Fruit fly (Drosophila melanogaster) whole organism, embryonic: Measurements from ENCODE around the gene Sidpn.

Experiments used
- Atf-2 ChIP-seq: fragments of 200-800 bp; sonication (Bioruptor generic); optimal IDR thresholded peaks from 2 replicates; lab custom pipeline; 2016; ENCODE audit warnings: missing biosample characterization, missing genetic modification characterization
- CG10565 ChIP-seq: fragments of 200-800 bp; sonication (Bioruptor generic); optimal IDR thresholded peaks from 3 replicates; lab custom pipeline; 2016; ENCODE audit warnings: missing biosample characterization, mild to moderate bottlenecking, missing genetic modification characterization
- CG11085 ChIP-seq: fragments of 200-800 bp; sonication (Bioruptor generic); IDR thresholded peaks from 2 replicates; pipeline ENCODE4 v1.3.6; 2022; ENCODE audit warnings: missing biosample characterization, missing genetic modification characterization
- CG11247 ChIP-seq: fragments of 200-800 bp; sonication (Bioruptor generic); IDR thresholded peaks from 2 replicates; pipeline ENCODE4 v1.3.6; 2022; ENCODE audit warnings: missing biosample characterization, missing genetic modification characterization
- CG12219 ChIP-seq: fragments of 200-800 bp; sonication (Bioruptor generic); optimal IDR thresholded peaks from 3 replicates; lab custom pipeline; 2018; ENCODE audit warnings: missing biosample characterization, mild to moderate bottlenecking, missing genetic modification characterization
- CG12769 ChIP-seq: fragments of 200-800 bp; sonication (Bioruptor generic); optimal IDR thresholded peaks from 2 replicates; lab custom pipeline; 2019; ENCODE audit warnings: missing biosample characterization, mild to moderate bottlenecking, missing genetic modification characterization, moderate library complexity
- CG15269 ChIP-seq: fragments of 200-800 bp; sonication (Bioruptor generic); optimal IDR thresholded peaks from 2 replicates; lab custom pipeline; 2018; ENCODE audit warnings: missing biosample characterization, mild to moderate bottlenecking, missing genetic modification characterization, moderate library complexity
- CG1603 ChIP-seq: fragments of 200-800 bp; sonication (Bioruptor generic); optimal IDR thresholded peaks from 2 replicates; lab custom pipeline; 2019; ENCODE audit warnings: missing biosample characterization, mild to moderate bottlenecking, missing genetic modification characterization, moderate library complexity
- CG17186 ChIP-seq: fragments of 200-800 bp; sonication (Bioruptor generic); optimal IDR thresholded peaks from 3 replicates; lab custom pipeline; 2017; ENCODE audit warnings: missing biosample characterization, missing genetic modification reagents, missing genetic modification characterization
- CG18476 ChIP-seq: fragments of 200-800 bp; sonication (Bioruptor generic); optimal IDR thresholded peaks from 2 replicates; lab custom pipeline; 2016; ENCODE audit warnings: missing biosample characterization, mild to moderate bottlenecking, missing genetic modification characterization
- CG18764 ChIP-seq: fragments of 200-800 bp; sonication (Bioruptor generic); optimal IDR thresholded peaks from 3 replicates; lab custom pipeline; 2016; ENCODE audit warnings: missing biosample characterization, missing genetic modification characterization
- CG2712 ChIP-seq: fragments of 200-800 bp; optimal IDR thresholded peaks from 3 replicates; lab custom pipeline; 2019; ENCODE audit warnings: missing biosample characterization, mild to moderate bottlenecking, missing genetic modification characterization, moderate library complexity
- CG32532 ChIP-seq: fragments of 200-800 bp; sonication (Bioruptor generic); IDR thresholded peaks from 2 replicates; pipeline ENCODE4 v1.3.6; 2022; ENCODE audit warnings: missing biosample characterization, missing genetic modification characterization
- CG4707 ChIP-seq: fragments of 200-800 bp; sonication (Bioruptor generic); optimal IDR thresholded peaks from 2 replicates; lab custom pipeline; 2018; ENCODE audit warnings: missing biosample characterization, mild to moderate bottlenecking, missing genetic modification characterization, moderate library complexity
- CG6254 ChIP-seq: fragments of 200-800 bp; sonication (Bioruptor generic); optimal IDR thresholded peaks from 3 replicates; lab custom pipeline; 2017; ENCODE audit warnings: mild to moderate bottlenecking, missing biosample characterization, missing genetic modification reagents, missing genetic modification characterization
- CG6689 ChIP-seq: fragments of 200-800 bp; sonication (Bioruptor generic); IDR thresholded peaks from 2 replicates; pipeline ENCODE4 v1.3.6; 2022; ENCODE audit warnings: missing biosample characterization, missing genetic modification characterization
- CG7357 ChIP-seq: fragments of 200-800 bp; sonication (Bioruptor generic); IDR thresholded peaks from 3 replicates; pipeline ENCODE4 v1.3.6; 2022; ENCODE audit warnings: missing biosample characterization, missing genetic modification characterization
- CG7963 ChIP-seq: fragments of 200-800 bp; sonication (Bioruptor generic); IDR thresholded peaks from 3 replicates; pipeline ENCODE4 v1.3.6; 2022; ENCODE audit warnings: missing biosample characterization, missing genetic modification characterization; ENCODE audit not compliant: partially characterized antibody
- CG8765 ChIP-seq: fragments of 200-800 bp; sonication (Bioruptor generic); IDR thresholded peaks from 2 replicates; pipeline ENCODE4 v1.3.6; 2022; ENCODE audit warnings: missing biosample characterization, missing genetic modification characterization
- CG9876 ChIP-seq: fragments of 200-800 bp; sonication (Bioruptor generic); optimal IDR thresholded peaks from 2 replicates; lab custom pipeline; 2016; ENCODE audit warnings: missing biosample characterization, missing genetic modification characterization
- Camta ChIP-seq: fragments of 200-800 bp; sonication (Bioruptor generic); optimal IDR thresholded peaks from 2 replicates; lab custom pipeline; 2016; ENCODE audit warnings: missing biosample characterization, missing genetic modification characterization
- Dp ChIP-seq: fragments of 200-800 bp; sonication (Bioruptor generic); optimal IDR thresholded peaks from 2 replicates; lab custom pipeline; 2018; ENCODE audit warnings: missing biosample characterization, mild to moderate bottlenecking, missing genetic modification characterization, moderate library complexity
- E2f2 ChIP-seq: fragments of 200-800 bp; sonication (Bioruptor generic); IDR thresholded peaks from 2 replicates; pipeline ENCODE4 v1.3.6; 2022; ENCODE audit warnings: missing biosample characterization, missing genetic modification characterization
- H2.0 ChIP-seq: fragments of 200-800 bp; sonication (Bioruptor generic); IDR thresholded peaks from 2 replicates; pipeline ENCODE4 v1.3.6; 2022; ENCODE audit warnings: missing biosample characterization, missing genetic modification characterization
- Hr3 ChIP-seq: fragments of 200-800 bp; sonication (Bioruptor generic); optimal IDR thresholded peaks from 3 replicates; lab custom pipeline; 2016; ENCODE audit warnings: missing biosample characterization, missing genetic modification characterization
- Lpt ChIP-seq: fragments of >200 bp; optimal IDR thresholded peaks from 2 replicates; lab custom pipeline; 2018; ENCODE audit warnings: missing biosample characterization, missing genetic modification characterization
- Neu2 ChIP-seq: fragments of 200-800 bp; sonication (Bioruptor generic); optimal IDR thresholded peaks from 3 replicates; lab custom pipeline; 2016; ENCODE audit warnings: missing biosample characterization, missing genetic modification characterization, borderline replicate concordance
- Poxn ChIP-seq: fragments of 200-800 bp; sonication (Bioruptor generic); IDR thresholded peaks from 2 replicates; pipeline ENCODE4 v1.3.6; 2022; ENCODE audit warnings: missing biosample characterization, missing genetic modification characterization
- Rfx ChIP-seq: fragments of 200-800 bp; sonication (Bioruptor generic); IDR thresholded peaks from 2 replicates; pipeline ENCODE4 v1.3.6; 2022; ENCODE audit warnings: missing biosample characterization, missing genetic modification characterization
- Sin3A ChIP-seq: fragments of >200 bp; optimal IDR thresholded peaks from 2 replicates; lab custom pipeline; 2018
- Spps ChIP-seq: fragments of 200-800 bp; sonication (Bioruptor generic); optimal IDR thresholded peaks from 2 replicates; lab custom pipeline; 2018; ENCODE audit warnings: missing biosample characterization, mild to moderate bottlenecking, missing genetic modification characterization
- chif ChIP-seq, 2 experiments: fragments of 200-800 bp; sonication (Bioruptor generic); optimal IDR thresholded peaks; 3 replicates each; lab custom pipeline; 2016; ENCODE audit warnings: missing biosample characterization in 2 of 2, missing genetic modification characterization in 2 of 2
- crc ChIP-seq: fragments of 200-800 bp; sonication (Bioruptor generic); optimal IDR thresholded peaks from 2 replicates; lab custom pipeline; 2016; ENCODE audit warnings: missing biosample characterization, missing genetic modification characterization
- danr ChIP-seq: fragments of 200-800 bp; sonication (Bioruptor generic); IDR thresholded peaks from 2 replicates; pipeline ENCODE4 v1.3.6; 2022; ENCODE audit warnings: missing biosample characterization, missing genetic modification characterization
- fd3F ChIP-seq: fragments of 200-800 bp; sonication (Bioruptor generic); optimal IDR thresholded peaks from 2 replicates; lab custom pipeline; 2018; ENCODE audit warnings: missing biosample characterization, mild to moderate bottlenecking, missing genetic modification characterization, moderate library complexity
- grau ChIP-seq: fragments of 200-800 bp; optimal IDR thresholded peaks from 3 replicates; lab custom pipeline; 2019; ENCODE audit warnings: missing biosample characterization, mild to moderate bottlenecking, missing genetic modification characterization, moderate library complexity
- hkb ChIP-seq, 2 experiments: fragments of 200-800 bp in 1 of 2; fragments of >200 bp in 1 of 2; sonication (Bioruptor generic) in 1 of 2; IDR thresholded peaks in 1 of 2; optimal IDR thresholded peaks in 1 of 2; 2 replicates each; pipeline versions ENCODE4 v1.3.6 to Lab custom; 2017 to 2022; ENCODE audit warnings: missing biosample characterization in 1 of 2, missing genetic modification characterization in 1 of 2
- kay ChIP-seq: fragments of 200-800 bp; sonication (Bioruptor generic); optimal IDR thresholded peaks from 2 replicates; lab custom pipeline; 2016; ENCODE audit warnings: missing biosample characterization, missing genetic modification characterization
- lov ChIP-seq, 2 experiments: fragments of 200-800 bp in 1 of 2; fragments of >200 bp in 1 of 2; sonication (Bioruptor generic) in 1 of 2; IDR thresholded peaks in 1 of 2; optimal IDR thresholded peaks in 1 of 2; 2 replicates in 1 of 2; 3 replicates in 1 of 2; pipeline versions ENCODE4 v1.3.6 to Lab custom; 2017 to 2022; ENCODE audit warnings: missing biosample characterization in 1 of 2, missing genetic modification characterization in 1 of 2
- onecut ChIP-seq: fragments of 200-800 bp; sonication (Bioruptor generic); IDR thresholded peaks from 2 replicates; pipeline ENCODE4 v1.3.6; 2022; ENCODE audit warnings: missing biosample characterization, missing genetic modification characterization
- pan ChIP-seq, 4 experiments: fragments of >200 bp in 3 of 4; fragments of 200-800 bp in 1 of 4; sonication (Bioruptor generic) in 1 of 4; optimal IDR thresholded peaks in 3 of 4; IDR thresholded peaks in 1 of 4; 2 replicates each; pipeline versions ENCODE4 v1.3.6 to Lab custom; 2017 to 2022; ENCODE audit warnings: missing biosample characterization in 2 of 4, missing genetic modification characterization in 2 of 4, mixed read lengths in 1 of 4
- row ChIP-seq: fragments of 200-800 bp; sonication (Bioruptor generic); IDR thresholded peaks from 3 replicates; pipeline ENCODE4 v1.3.6; 2022; ENCODE audit warnings: missing biosample characterization, missing genetic modification characterization
- run ChIP-seq: fragments of 200-800 bp; sonication (Bioruptor generic); optimal IDR thresholded peaks from 3 replicates; lab custom pipeline; 2018; ENCODE audit warnings: missing biosample characterization, mild to moderate bottlenecking, missing genetic modification characterization
- sim ChIP-seq: fragments of 200-800 bp; sonication (Bioruptor generic); IDR thresholded peaks from 2 replicates; pipeline ENCODE4 v1.3.6; 2022; ENCODE audit warnings: missing biosample characterization, missing genetic modification characterization
- slou ChIP-seq: fragments of 200-800 bp; sonication (Bioruptor generic); optimal IDR thresholded peaks from 3 replicates; lab custom pipeline; 2016; ENCODE audit warnings: missing biosample characterization, missing genetic modification characterization
- sob ChIP-seq: fragments of 200-800 bp; sonication (Bioruptor generic); IDR thresholded peaks from 2 replicates; pipeline ENCODE4 v1.3.6; 2022; ENCODE audit warnings: missing biosample characterization, missing genetic modification characterization
- ssp ChIP-seq: fragments of 200-800 bp; sonication (Bioruptor generic); IDR thresholded peaks from 2 replicates; pipeline ENCODE4 v1.3.6; 2022; ENCODE audit warnings: missing biosample characterization, missing genetic modification characterization
- stwl ChIP-seq: fragments of 200-800 bp; sonication (Bioruptor generic); optimal IDR thresholded peaks from 3 replicates; lab custom pipeline; 2018; ENCODE audit warnings: missing biosample characterization, mild to moderate bottlenecking, missing genetic modification characterization, moderate library complexity
- trem ChIP-seq: fragments of 200-800 bp; optimal IDR thresholded peaks from 3 replicates; lab custom pipeline; 2019; ENCODE audit warnings: missing biosample characterization, mild to moderate bottlenecking, missing genetic modification characterization, moderate library complexity
- vfl ChIP-seq: fragments of 200-800 bp; sonication (Bioruptor generic); optimal IDR thresholded peaks from 2 replicates; lab custom pipeline; 2016; ENCODE audit warnings: missing biosample characterization, missing genetic modification characterization

Sidpn gene

dm6 chr2L:19009130-19009529, 18.4 kb upstream of the Sidpn start, which contains the start of gene RpL30 (continued):
- TF ChIP-seq pan (optimal IDR thresholded peaks at IDR 0.05; lab: Kevin White, UChicago) = no peak
- TF ChIP-seq pan (GFP tag; optimal IDR thresholded peaks at IDR 0.05 in 1 of 2, IDR thresholded peaks at IDR 0.05 in 1 of 2) = peak in 1 of 2 experiments; percentile 85
- peak; percentile 97 for TF ChIP-seq CG1603 (tag; lab: Kevin White, UChicago)
- TF ChIP-seq sim = peak; percentile 75
- TF ChIP-seq Hr3 = peak; percentile 51
- peak; percentile 94 for TF ChIP-seq CG9876 (GFP tag; lab: Kevin White, UChicago)
- peak; percentile 86 for TF ChIP-seq CG18764
- TF ChIP-seq onecut (GFP tag; lab: Robert Waterston, UW) = peak; percentile 91
- TF ChIP-seq Lpt (GFP tag; lab: Kevin White, UChicago) = no peak
- TF ChIP-seq Rfx (GFP tag; lab: Robert Waterston, UW) = peak; percentile 93
- TF ChIP-seq danr (GFP tag; lab: Robert Waterston, UW) = 0 out of 2 replicates have a peak, but pooled peaks have one; percentile 27
- peak; percentile 76 for TF ChIP-seq ssp (GFP tag; lab: Robert Waterston, UW)
- peak; percentile 71 for TF ChIP-seq CG6689
- peak; percentile 95 for TF ChIP-seq Dp (GFP tag; lab: Kevin White, UChicago)
- peak; percentile 85 for TF ChIP-seq vfl (GFP tag; lab: Kevin White, UChicago)
- peak; percentile 87 for TF ChIP-seq Camta (GFP tag; lab: Kevin White, UChicago)
- peak; percentile 93 for TF ChIP-seq sob (GFP tag; lab: Robert Waterston, UW)
- TF ChIP-seq CG8765 (GFP tag; lab: Robert Waterston, UW) = peak; percentile 70
- peak; percentile 94 for TF ChIP-seq CG4707 (GFP tag; lab: Kevin White, UChicago)
- peak; percentile 92 for TF ChIP-seq trem
- peak; percentile 99 for TF ChIP-seq E2f2 (GFP tag; lab: Robert Waterston, UW)
- 0 out of 3 replicates have a peak, but pooled peaks have one; percentile 13 for TF ChIP-seq CG7963 (GFP tag; lab: Robert Waterston, UW)
- TF ChIP-seq Atf-2 (GFP tag; lab: Kevin White, UChicago) = peak; percentile 66
- peak; percentile 91 for TF ChIP-seq CG12219 (GFP tag; lab: Kevin White, UChicago)
- peak; percentile 84 for TF ChIP-seq run (tag; lab: Kevin White, UChicago)
- peak; percentile 87 for TF ChIP-seq CG6254 (GFP tag; lab: Kevin White, UChicago)
- TF ChIP-seq lov (optimal IDR thresholded peaks at IDR 0.05; lab: Kevin White, UChicago) = no peak
- TF ChIP-seq lov (GFP tag; IDR thresholded peaks at IDR 0.05; lab: Robert Waterston, UW) = peak; percentile 95
- no peak for TF ChIP-seq Poxn (GFP tag; lab: Robert Waterston, UW)
- TF ChIP-seq CG18476 (GFP tag; lab: Kevin White, UChicago) = peak; percentile 50
- TF ChIP-seq CG15269 (tag; lab: Kevin White, UChicago) = peak; percentile 79
- peak; percentile 60 for TF ChIP-seq row (GFP tag; lab: Robert Waterston, UW)
- TF ChIP-seq chif (GFP tag; optimal IDR thresholded peaks at IDR 0.05; lab: Kevin White, UChicago) = peak; percentile 70 to 87
- TF ChIP-seq Spps (tag; lab: Kevin White, UChicago) = peak; percentile 80
- TF ChIP-seq hkb (optimal IDR thresholded peaks at IDR 0.05; lab: Kevin White, UChicago) = peak; percentile 63
- TF ChIP-seq hkb (GFP tag; IDR thresholded peaks at IDR 0.05; lab: Robert Waterston, UW) = peak; percentile 93
- peak; percentile 78 for TF ChIP-seq stwl
- peak; percentile 73 for TF ChIP-seq fd3F (GFP tag; lab: Kevin White, UChicago)
- TF ChIP-seq grau = peak; percentile 80
- TF ChIP-seq CG11085 (GFP tag; lab: Robert Waterston, UW) = peak; percentile 73; the same call in 1 of the 2 replicates
- TF ChIP-seq CG32532 = peak; percentile 93
- TF ChIP-seq CG12769 (tag; lab: Kevin White, UChicago) = peak; percentile 94
- peak; percentile 87 for TF ChIP-seq CG2712 (tag; lab: Kevin White, UChicago)
- TF ChIP-seq Sin3A = peak; percentile 84
- peak; percentile 81 for TF ChIP-seq CG11247 (GFP tag; lab: Robert Waterston, UW)
- TF ChIP-seq CG7357 (GFP tag; lab: Robert Waterston, UW) = peak; percentile 55; the same call in 2 of the 3 replicates
- peak; percentile 35 for TF ChIP-seq CG10565
- TF ChIP-seq kay (GFP tag; lab: Kevin White, UChicago) = peak; percentile 59
- TF ChIP-seq slou (GFP tag; lab: Kevin White, UChicago) = peak; percentile 77
- TF ChIP-seq crc (GFP tag; lab: Kevin White, UChicago) = peak; percentile 83
- TF ChIP-seq H2.0 = peak; percentile 84
- peak; percentile 83 for TF ChIP-seq CG17186 (GFP tag; lab: Kevin White, UChicago)
- TF ChIP-seq Neu2 (GFP tag; lab: Kevin White, UChicago) = peak; percentile 58
